Fruit fly (Drosophila melanogaster) whole organism, prepupa: Measurements from ENCODE around the gene gw.

Experiments used
- Blimp-1 ChIP-seq: fragments of 200-800 bp; sonication (Bioruptor generic); optimal IDR thresholded peaks from 3 replicates; lab custom pipeline; 2017; ENCODE audit warnings: missing biosample characterization, missing genetic modification characterization, mild to moderate bottlenecking, moderate library complexity, missing genetic modification reagents
- CG10631 ChIP-seq: fragments of 200-800 bp; sonication (Bioruptor generic); optimal IDR thresholded peaks from 2 replicates; lab custom pipeline; 2016; ENCODE audit warnings: missing biosample characterization, missing genetic modification characterization
- CG10669 ChIP-seq: fragments of 200-800 bp; sonication (Bioruptor generic); optimal IDR thresholded peaks from 3 replicates; lab custom pipeline; 2018; ENCODE audit warnings: missing biosample characterization, mild to moderate bottlenecking, missing genetic modification characterization, moderate library complexity
- CG11294 ChIP-seq: fragments of 200-800 bp; sonication (Bioruptor generic); IDR thresholded peaks from 2 replicates; pipeline ENCODE4 v1.3.6; 2022; ENCODE audit warnings: missing biosample characterization, missing genetic modification characterization
- CG11762 ChIP-seq: fragments of 200-800 bp; sonication (Bioruptor generic); optimal IDR thresholded peaks from 3 replicates; lab custom pipeline; 2016; ENCODE audit warnings: missing biosample characterization, missing genetic modification characterization; ENCODE audit not compliant: insufficient read depth
- CG11902 ChIP-seq: fragments of 200-800 bp; sonication (Bioruptor generic); optimal IDR thresholded peaks from 3 replicates; lab custom pipeline; 2016; ENCODE audit warnings: missing biosample characterization, missing genetic modification characterization
- CG15336 ChIP-seq: fragments of 200-800 bp; sonication (Bioruptor generic); IDR thresholded peaks from 2 replicates; pipeline ENCODE4 v1.3.6; 2022; ENCODE audit warnings: missing biosample characterization, missing genetic modification characterization
- CG1621 ChIP-seq: fragments of 200-800 bp; sonication (Bioruptor generic); optimal IDR thresholded peaks from 3 replicates; lab custom pipeline; 2018; ENCODE audit warnings: missing biosample characterization, mild to moderate bottlenecking, missing genetic modification characterization
- CG16779 ChIP-seq: fragments of 200-800 bp; sonication (Bioruptor generic); optimal IDR thresholded peaks from 3 replicates; lab custom pipeline; 2017; ENCODE audit warnings: missing biosample characterization, mild to moderate bottlenecking, missing genetic modification characterization
- CG3032 ChIP-seq: fragments of 200-800 bp; optimal IDR thresholded peaks from 2 replicates; lab custom pipeline; 2019; ENCODE audit warnings: missing biosample characterization, mild to moderate bottlenecking, missing genetic modification characterization, moderate library complexity
- CG31627 ChIP-seq: fragments of 200-800 bp; sonication (Bioruptor generic); optimal IDR thresholded peaks from 3 replicates; lab custom pipeline; 2016; ENCODE audit warnings: missing biosample characterization, missing genetic modification characterization
- CG32006 ChIP-seq: fragments of 200-800 bp; sonication (Bioruptor generic); optimal IDR thresholded peaks from 3 replicates; lab custom pipeline; 2017; ENCODE audit warnings: missing biosample characterization, mild to moderate bottlenecking, missing genetic modification characterization
- CG3919 ChIP-seq: fragments of 200-800 bp; sonication (Bioruptor generic); optimal IDR thresholded peaks from 3 replicates; lab custom pipeline; 2016; ENCODE audit warnings: missing biosample characterization, missing genetic modification characterization
- CG4318 ChIP-seq: fragments of 200-800 bp; sonication (Bioruptor generic); optimal IDR thresholded peaks from 3 replicates; lab custom pipeline; 2017; ENCODE audit warnings: missing biosample characterization, mild to moderate bottlenecking, missing genetic modification characterization
- CG6163 ChIP-seq: fragments of 200-800 bp; sonication (Bioruptor generic); IDR thresholded peaks from 3 replicates; pipeline ENCODE4 v1.3.6; 2022; ENCODE audit warnings: missing biosample characterization, missing genetic modification characterization
- CG6276 ChIP-seq: fragments of 200-800 bp; sonication (Bioruptor generic); optimal IDR thresholded peaks from 2 replicates; lab custom pipeline; 2017; ENCODE audit warnings: missing biosample characterization, mild to moderate bottlenecking, missing genetic modification characterization
- CG6792 ChIP-seq: fragments of 200-800 bp; sonication (Bioruptor generic); optimal IDR thresholded peaks from 3 replicates; lab custom pipeline; 2016; ENCODE audit warnings: missing biosample characterization, missing genetic modification characterization
- CG6854 ChIP-seq: fragments of 200-800 bp; sonication (Bioruptor generic); optimal IDR thresholded peaks from 2 replicates; lab custom pipeline; 2017; ENCODE audit warnings: missing biosample characterization, mild to moderate bottlenecking, missing genetic modification characterization
- CG8119 ChIP-seq: fragments of 200-800 bp; sonication (Bioruptor generic); IDR thresholded peaks from 3 replicates; pipeline ENCODE4 v1.3.6; 2022; ENCODE audit warnings: missing biosample characterization, missing genetic modification characterization
- CG8319 ChIP-seq: fragments of 200-800 bp; sonication (Bioruptor generic); optimal IDR thresholded peaks from 3 replicates; lab custom pipeline; 2016; ENCODE audit warnings: missing biosample characterization, missing genetic modification characterization
- CG8632 ChIP-seq: fragments of 200-800 bp; sonication (Bioruptor generic); optimal IDR thresholded peaks from 3 replicates; lab custom pipeline; 2016; ENCODE audit warnings: missing biosample characterization, missing genetic modification characterization
- CG9139 ChIP-seq: fragments of 200-800 bp; sonication (Bioruptor generic); optimal IDR thresholded peaks from 3 replicates; lab custom pipeline; 2017; ENCODE audit warnings: missing biosample characterization, mild to moderate bottlenecking, missing genetic modification characterization
- Eip78C ChIP-seq: fragments of 200-800 bp; sonication (Bioruptor generic); peaks from one replicate; lab custom pipeline; 2016; ENCODE audit warnings: missing biosample characterization, missing genetic modification characterization
- Eip93F ChIP-seq: fragments of 200-800 bp; sonication (Bioruptor generic); optimal IDR thresholded peaks from 2 replicates; lab custom pipeline; 2016; ENCODE audit warnings: missing biosample characterization, mild to moderate bottlenecking, missing genetic modification characterization
- Gug ChIP-seq: fragments of 200-800 bp; sonication (Bioruptor generic); IDR thresholded peaks from 2 replicates; pipeline ENCODE4 v1.3.6; 2022; ENCODE audit warnings: missing biosample characterization, missing genetic modification characterization
- Hr38 ChIP-seq: sonication (Bioruptor generic); optimal IDR thresholded peaks from 2 replicates; lab custom pipeline; 2016; ENCODE audit warnings: missing biosample characterization, missing genetic modification characterization
- Hr4 ChIP-seq: fragments of 200-800 bp; sonication (Bioruptor generic); optimal IDR thresholded peaks from 3 replicates; lab custom pipeline; 2016; ENCODE audit warnings: missing biosample characterization, missing genetic modification characterization
- Met ChIP-seq: fragments of 200-800 bp; sonication (Bioruptor generic); optimal IDR thresholded peaks from 3 replicates; lab custom pipeline; 2016; ENCODE audit warnings: missing biosample characterization, missing genetic modification characterization
- Smox ChIP-seq: fragments of 200-800 bp; sonication (Bioruptor generic); optimal IDR thresholded peaks from 3 replicates; lab custom pipeline; 2016; ENCODE audit warnings: missing biosample characterization, missing genetic modification characterization
- Sox102F ChIP-seq: fragments of 200-800 bp; sonication (Bioruptor generic); optimal IDR thresholded peaks from 2 replicates; lab custom pipeline; 2016; ENCODE audit warnings: missing biosample characterization, mild to moderate bottlenecking, missing genetic modification characterization
- achi ChIP-seq: fragments of 200-800 bp; sonication (Bioruptor generic); optimal IDR thresholded peaks from 3 replicates; lab custom pipeline; 2016; ENCODE audit warnings: missing biosample characterization, missing genetic modification characterization
- cyc ChIP-seq: fragments of 200-800 bp; sonication (Bioruptor generic); optimal IDR thresholded peaks from 3 replicates; lab custom pipeline; 2016; ENCODE audit warnings: missing biosample characterization, missing genetic modification characterization
- eg ChIP-seq: fragments of 200-800 bp; sonication (Bioruptor generic); IDR thresholded peaks from 3 replicates; pipeline ENCODE4 v1.3.6; 2022; ENCODE audit warnings: missing biosample characterization, missing genetic modification characterization
- esn ChIP-seq: fragments of 200-800 bp; sonication (Bioruptor generic); optimal IDR thresholded peaks from 2 replicates; lab custom pipeline; 2016; ENCODE audit warnings: missing biosample characterization, mild to moderate bottlenecking, missing genetic modification characterization, moderate library complexity
- fd59A ChIP-seq: fragments of 200-800 bp; sonication (Bioruptor generic); optimal IDR thresholded peaks from 2 replicates; lab custom pipeline; 2017; ENCODE audit warnings: missing biosample characterization, mild to moderate bottlenecking, missing genetic modification characterization, missing genetic modification reagents
- fd85E ChIP-seq: fragments of 200-800 bp; sonication (Bioruptor generic); optimal IDR thresholded peaks from 3 replicates; lab custom pipeline; 2016; ENCODE audit warnings: missing biosample characterization, missing genetic modification characterization
- fkh ChIP-seq: fragments of 200-800 bp; sonication (Bioruptor generic); optimal IDR thresholded peaks from 3 replicates; lab custom pipeline; 2017; ENCODE audit warnings: missing biosample characterization, mild to moderate bottlenecking, missing genetic modification characterization, moderate library complexity
- net ChIP-seq: fragments of 200-800 bp; sonication (Bioruptor generic); optimal IDR thresholded peaks from 3 replicates; lab custom pipeline; 2016; ENCODE audit warnings: missing biosample characterization, missing genetic modification characterization
- salr ChIP-seq, 2 experiments: fragments of 200-800 bp; sonication (Bioruptor generic); optimal IDR thresholded peaks; 3 replicates each; lab custom pipeline; 2016 to 2018; ENCODE audit warnings: missing biosample characterization in 2 of 2, missing genetic modification characterization in 2 of 2, mild to moderate bottlenecking in 1 of 2
- spab ChIP-seq: fragments of 200-800 bp; sonication (Bioruptor generic); optimal IDR thresholded peaks from 2 replicates; lab custom pipeline; 2017; ENCODE audit warnings: missing biosample characterization, mild to moderate bottlenecking, missing genetic modification characterization, missing genetic modification reagents
- ss ChIP-seq, 2 experiments: fragments of 200-800 bp; sonication (Bioruptor generic); optimal IDR thresholded peaks; 2 replicates in 1 of 2; 3 replicates in 1 of 2; lab custom pipeline; 2017 to 2018; ENCODE audit warnings: mild to moderate bottlenecking in 2 of 2, missing biosample characterization in 2 of 2, missing genetic modification characterization in 2 of 2, moderate library complexity in 1 of 2
- svp ChIP-seq: fragments of 200-800 bp; sonication (Bioruptor generic); peaks from one replicate; lab custom pipeline; 2016; ENCODE audit warnings: missing biosample characterization, missing genetic modification characterization
- topi ChIP-seq: fragments of 200-800 bp; sonication (Bioruptor generic); optimal IDR thresholded peaks from 3 replicates; lab custom pipeline; 2016; ENCODE audit warnings: missing biosample characterization, missing genetic modification characterization

The gw gene

dm6 chr4:703992-704690 lies 43.7 kb upstream of the gw start:
- no peak for TF ChIP-seq CG8632 (GFP tag; lab: Kevin White, UChicago)
- TF ChIP-seq CG8119 (GFP tag; lab: Robert Waterston, UW), result no peak
- no peak for TF ChIP-seq Hr4 (GFP tag; lab: Kevin White, UChicago)
- TF ChIP-seq CG16779 (tag; lab: Kevin White, UChicago), result no peak
- TF ChIP-seq CG10669 (GFP tag; lab: Kevin White, UChicago), result no peak
- TF ChIP-seq Eip78C, result peak; percentile 10
- no peak for TF ChIP-seq CG11294 (GFP tag; lab: Robert Waterston, UW)
- TF ChIP-seq CG6163 (GFP tag; lab: Robert Waterston, UW), result no peak

dm6 chr4:702806-703301 lies 42.4 kb upstream of the gw start:
- TF ChIP-seq CG15336 (GFP tag; lab: Robert Waterston, UW) (no peak), CG10631 (GFP tag; lab: Kevin White, UChicago) (no peak), CG1621 (tag; lab: Kevin White, UChicago) (no peak), net (GFP tag; lab: Kevin White, UChicago) (no peak), CG16779 (tag; lab: Kevin White, UChicago) (no peak), CG9139 (GFP tag; lab: Kevin White, UChicago) (no peak), CG10669 (GFP tag; lab: Kevin White, UChicago) (no peak), Eip93F (GFP tag; lab: Kevin White, UChicago) (no peak), fd59A (GFP tag; lab: Kevin White, UChicago) (no peak), CG6854 (GFP tag; lab: Kevin White, UChicago) (no peak), CG3919 (GFP tag; lab: Kevin White, UChicago) (no peak), ss (GFP tag; optimal IDR thresholded peaks at IDR 0.05; lab: Kevin White, UChicago) (no peak), Hr38 (no peak), CG6276 (no peak)

dm6 chr4:701948-702347 lies 41.5 kb upstream of the gw start:
- no peak for TF ChIP-seq CG3032 (tag; lab: Kevin White, UChicago)

dm6 chr4:697463-697862 lies 37.1 kb upstream of the gw start, which contains the start of gene ey:
ey (plus strand) TSS chr4:697689.
- TF ChIP-seq CG6854 (GFP tag; lab: Kevin White, UChicago), result no peak
- peak; percentile 1 for TF ChIP-seq net (GFP tag; lab: Kevin White, UChicago)
- TF ChIP-seq CG10631 (GFP tag; lab: Kevin White, UChicago), result no peak
- no peak for TF ChIP-seq CG31627 (GFP tag; lab: Kevin White, UChicago)
- TF ChIP-seq CG4318 (GFP tag; lab: Kevin White, UChicago), result no peak
- TF ChIP-seq Met (GFP tag; lab: Kevin White, UChicago), result no peak
- peak; percentile 34 for TF ChIP-seq Eip78C
- TF ChIP-seq salr (GFP tag; optimal IDR thresholded peaks at IDR 0.05; lab: Kevin White, UChicago), result no peak
- no peak for TF ChIP-seq Sox102F (GFP tag; lab: Kevin White, UChicago)
- TF ChIP-seq CG11762 (GFP tag; lab: Kevin White, UChicago), result no peak
- TF ChIP-seq CG16779 (tag; lab: Kevin White, UChicago), result no peak
- no peak for TF ChIP-seq Gug (GFP tag; lab: Robert Waterston, UW)
- TF ChIP-seq achi, result peak; percentile 35
- TF ChIP-seq topi (GFP tag; lab: Kevin White, UChicago), result no peak
- TF ChIP-seq Blimp-1 (GFP tag; lab: Kevin White, UChicago), result no peak
- TF ChIP-seq CG9139 (GFP tag; lab: Kevin White, UChicago), result no peak
- no peak for TF ChIP-seq eg (GFP tag; lab: Robert Waterston, UW)
- TF ChIP-seq CG11902 (GFP tag; lab: Kevin White, UChicago), result no peak
- peak; percentile 23 for TF ChIP-seq Hr4 (GFP tag; lab: Kevin White, UChicago)
- TF ChIP-seq CG10669 (GFP tag; lab: Kevin White, UChicago), result no peak
- peak; percentile 79 for TF ChIP-seq fkh
- TF ChIP-seq CG8319 (GFP tag; lab: Kevin White, UChicago), result no peak
- no peak for TF ChIP-seq Smox (GFP tag; lab: Kevin White, UChicago)
- TF ChIP-seq CG6163 (GFP tag; lab: Robert Waterston, UW), result no peak
- TF ChIP-seq fd85E (GFP tag; lab: Kevin White, UChicago), result no peak
- TF ChIP-seq spab (GFP tag; lab: Kevin White, UChicago), result no peak
- TF ChIP-seq CG32006, result no peak
- no peak for TF ChIP-seq esn
- no peak for TF ChIP-seq svp
- no peak for TF ChIP-seq CG6792 (GFP tag; lab: Kevin White, UChicago)
- TF ChIP-seq CG3032 (tag; lab: Kevin White, UChicago), result peak; percentile 24
- TF ChIP-seq cyc (GFP tag; lab: Kevin White, UChicago), result no peak
